Worm (Caenorhabditis elegans) whole organism, L4/young adult: Measurements from ENCODE around the gene R74.2.

Source experiments
- W03F9.2 ChIP-seq: fragments of 150-350 bp; optimal IDR thresholded peaks from 2 replicates; lab custom pipeline; 2014; ENCODE audit warnings: missing biosample characterization, missing genetic modification characterization
- dao-5 ChIP-seq: sonication (generic microtip); optimal IDR thresholded peaks from 2 replicates; lab custom pipeline; 2016; ENCODE audit warnings: missing genotype, missing genetic modification characterization, moderate library complexity, missing compliant biosample characterization
- him-1 ChIP-seq: sonication (generic microtip); optimal IDR thresholded peaks from 2 replicates; lab custom pipeline; 2016; ENCODE audit warnings: missing genotype, missing genetic modification reagents, missing genetic modification characterization, missing compliant biosample characterization

- TF ChIP-seq him-1 (tag; lab: Kevin White, UChicago): no peak
- TF ChIP-seq dao-5: no peak
- peak; percentile 7 for TF ChIP-seq W03F9.2 (tag; lab: Kevin White, UChicago)
Observed at ce11 chrIII:4196301-4196987, 8.5 kb downstream of the R74.2 start.
